Fruit fly (Drosophila melanogaster) Kc167 (cell line): Measurements from ENCODE around the gene CAH8.

ENCODE experiments used
- Myc ChIP-seq: fragments of >200 bp; optimal IDR thresholded peaks from 2 replicates; lab custom pipeline; 2017; ENCODE audit warnings: missing external identifiers
- Sin3A ChIP-seq: fragments of >200 bp; optimal IDR thresholded peaks from 2 replicates; lab custom pipeline; 2018; ENCODE audit warnings: missing external identifiers
- h ChIP-seq: fragments of >200 bp; optimal IDR thresholded peaks from 3 replicates; lab custom pipeline; 2018; ENCODE audit warnings: missing external identifiers
- insv ChIP-seq: fragments of >200 bp; optimal IDR thresholded peaks from 3 replicates; lab custom pipeline; 2018; ENCODE audit warnings: missing external identifiers
- psq ChIP-seq: fragments of >200 bp; optimal IDR thresholded peaks from 2 replicates; lab custom pipeline; 2017; ENCODE audit warnings: missing external identifiers
- ttk ChIP-seq: sonication (Bioruptor generic); optimal IDR thresholded peaks from 2 replicates; lab custom pipeline; 2017; ENCODE audit warnings: missing external identifiers

The CAH8 gene

DNA sequence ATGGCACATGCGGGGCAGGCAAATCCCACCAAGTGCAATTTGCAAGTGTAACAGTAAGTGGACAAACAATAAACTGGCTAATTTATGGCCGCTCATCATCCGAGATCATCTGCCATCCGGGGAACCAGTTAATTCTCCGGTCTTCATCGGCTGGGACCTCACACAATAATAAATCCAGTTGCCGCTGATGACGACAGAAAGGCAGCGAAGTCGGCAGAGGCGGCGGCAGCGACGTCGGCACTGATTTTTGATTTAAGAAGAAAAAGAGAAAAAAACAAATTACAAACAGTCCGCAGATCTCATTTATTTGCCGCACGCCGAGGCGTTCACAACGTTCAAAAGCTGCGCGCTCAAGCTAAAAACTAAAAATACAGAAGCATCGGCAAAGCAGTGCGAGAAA is 12.8 kb upstream of the CAH8 start, which contains the start of gene CG13856:
CG13856 (plus strand) TSS at position 301 of the 400 bp plus-strand sequence.
- TF ChIP-seq psq, result no peak
- no peak for TF ChIP-seq Sin3A
- no peak for TF ChIP-seq h
- no peak for TF ChIP-seq Myc
- TF ChIP-seq insv (lab: Kevin White, UChicago), result no peak
- no peak for TF ChIP-seq ttk (lab: Kevin White, UChicago)

DNA sequence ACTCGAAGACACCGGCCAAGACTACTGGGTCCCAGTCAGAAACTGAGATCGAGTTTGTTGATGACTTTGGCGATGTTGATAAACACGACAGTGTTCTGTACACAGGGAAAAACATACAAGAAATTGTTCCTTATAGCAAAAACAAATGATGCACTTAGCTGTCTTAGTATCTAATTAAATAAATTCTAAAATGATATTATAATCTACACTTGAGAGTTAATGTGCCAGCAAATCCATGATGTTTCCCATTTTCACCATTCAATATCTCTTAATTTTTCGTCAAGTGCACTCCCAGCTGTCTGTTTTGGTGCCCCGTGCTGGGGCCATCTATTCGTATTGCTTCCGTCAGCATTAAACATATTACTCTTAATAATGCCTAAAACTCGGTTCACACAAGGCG is 10.7 kb upstream of the CAH8 start:
- TF ChIP-seq Sin3A (no peak), insv (lab: Kevin White, UChicago) (no peak), Myc (no peak), psq (no peak), ttk (lab: Kevin White, UChicago) (no peak), h (no peak)

DNA sequence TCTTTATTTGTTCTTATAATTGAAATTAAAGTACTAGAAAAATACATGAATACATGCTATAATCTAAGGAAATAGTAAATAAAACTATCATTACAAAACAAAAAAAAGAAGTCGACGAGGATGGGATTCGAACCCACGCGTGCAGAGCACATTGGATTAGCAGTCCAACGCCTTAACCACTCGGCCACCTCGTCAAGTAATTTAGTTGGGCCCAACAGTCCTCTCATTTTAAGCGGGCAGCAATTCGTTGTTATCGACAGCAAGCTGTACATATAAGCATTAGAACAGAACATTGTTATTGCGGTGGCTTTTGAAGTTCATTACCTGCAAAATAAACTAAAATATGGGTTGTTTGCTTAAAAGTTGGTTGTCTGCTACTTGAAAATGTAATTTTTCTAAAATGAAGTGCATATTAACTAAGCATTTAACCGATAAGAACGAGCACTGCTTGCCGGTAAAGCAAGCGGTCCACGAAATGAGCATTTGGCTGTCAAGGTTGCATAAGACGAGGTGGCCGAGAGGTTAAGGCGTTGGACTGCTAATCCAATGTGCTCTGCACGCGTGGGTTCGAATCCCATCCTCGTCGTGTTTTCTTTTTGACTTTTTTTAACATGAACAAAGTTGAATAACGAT is 7.7 kb upstream of the CAH8 start:
- TF ChIP-seq insv (lab: Kevin White, UChicago), result no peak
- TF ChIP-seq h, result no peak
- TF ChIP-seq ttk (lab: Kevin White, UChicago), result no peak

DNA sequence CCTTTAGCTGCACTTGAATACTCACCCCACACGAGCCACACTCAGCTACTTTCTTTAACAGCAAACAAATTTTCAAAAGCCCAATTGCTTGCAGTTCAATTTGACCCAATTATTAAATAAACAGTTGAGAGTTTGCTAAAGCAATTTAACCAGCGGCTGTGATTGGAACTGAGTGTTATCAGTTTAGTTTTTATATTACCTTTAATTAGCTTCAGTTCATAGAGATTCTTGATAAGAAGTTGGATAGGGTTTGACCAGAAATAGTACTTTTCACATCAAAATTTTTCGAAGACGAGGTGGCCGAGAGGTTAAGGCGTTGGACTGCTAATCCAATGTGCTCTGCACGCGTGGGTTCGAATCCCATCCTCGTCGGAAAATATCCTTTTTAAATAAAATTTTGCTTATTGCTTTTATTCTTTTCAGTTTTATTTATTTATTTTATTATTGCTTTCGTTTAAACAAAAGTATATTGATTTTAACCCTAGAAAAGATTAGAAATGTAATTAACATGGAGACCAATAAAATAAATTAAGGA is 6.8 kb upstream of the CAH8 start:
- TF ChIP-seq psq (no peak), Myc (no peak), Sin3A (no peak), ttk (lab: Kevin White, UChicago) (no peak), h (no peak), insv (lab: Kevin White, UChicago) (no peak)

DNA sequence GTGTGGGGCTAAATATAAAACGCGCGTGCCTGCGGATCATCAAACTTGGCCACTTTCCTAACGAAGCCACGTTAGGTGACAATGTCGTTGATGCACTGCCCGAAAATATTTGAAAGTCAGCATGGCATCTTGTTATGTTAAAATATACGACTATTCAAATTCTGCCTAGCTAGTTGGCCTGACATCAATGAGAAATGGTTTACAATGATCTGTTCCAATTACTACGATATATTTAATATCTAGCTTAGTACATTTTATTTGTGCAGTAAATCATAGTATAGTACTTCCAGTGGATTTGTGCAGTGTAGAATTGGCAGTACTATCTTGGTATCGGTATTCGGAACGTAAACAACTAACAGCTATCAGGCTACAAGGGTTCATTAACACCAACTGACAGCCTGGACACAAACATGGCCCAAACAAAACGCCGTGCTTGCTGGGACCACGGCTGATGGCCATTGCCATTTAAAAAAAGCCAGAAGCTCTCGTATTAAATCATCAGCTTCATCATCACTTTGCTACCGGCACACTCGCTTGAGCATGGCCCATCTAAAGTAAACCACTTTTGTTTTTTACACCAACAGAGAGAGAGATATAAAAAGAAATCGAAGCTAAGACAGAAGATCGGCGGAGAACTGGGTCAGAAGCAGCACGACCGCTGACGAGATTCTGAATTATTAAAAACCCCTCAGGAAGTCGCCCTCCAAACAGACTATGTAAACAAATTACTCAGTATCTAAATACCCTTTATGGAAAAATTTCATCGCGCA is 6.1 kb upstream of the CAH8 start:
- TF ChIP-seq Sin3A, result no peak

DNA sequence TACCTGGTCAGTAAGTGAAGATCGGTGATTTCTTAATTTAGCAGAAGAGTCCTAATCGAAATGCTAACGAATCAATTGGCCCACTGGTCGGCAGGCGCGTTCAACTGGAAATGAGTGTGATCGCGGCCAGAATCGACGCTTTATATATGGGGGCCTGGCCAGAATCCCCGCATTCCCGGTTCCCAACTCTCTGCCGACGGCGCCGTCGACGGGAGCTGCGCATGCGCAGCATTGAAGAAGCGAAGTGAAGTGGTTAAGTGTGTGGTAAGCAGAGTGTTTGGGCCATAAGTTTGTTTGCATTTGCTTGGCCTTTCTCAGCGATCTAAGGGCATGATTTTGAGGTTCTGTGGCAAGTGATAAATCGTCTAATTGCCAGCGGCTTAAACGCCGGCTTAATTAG is 4.5 kb upstream of the CAH8 start, which contains the start of gene CG13857:
CG13857 (minus strand) TSS at position 101 of the 400 bp plus-strand sequence.
- TF ChIP-seq ttk (lab: Kevin White, UChicago) (no peak), insv (lab: Kevin White, UChicago) (no peak), h (no peak)

DNA sequence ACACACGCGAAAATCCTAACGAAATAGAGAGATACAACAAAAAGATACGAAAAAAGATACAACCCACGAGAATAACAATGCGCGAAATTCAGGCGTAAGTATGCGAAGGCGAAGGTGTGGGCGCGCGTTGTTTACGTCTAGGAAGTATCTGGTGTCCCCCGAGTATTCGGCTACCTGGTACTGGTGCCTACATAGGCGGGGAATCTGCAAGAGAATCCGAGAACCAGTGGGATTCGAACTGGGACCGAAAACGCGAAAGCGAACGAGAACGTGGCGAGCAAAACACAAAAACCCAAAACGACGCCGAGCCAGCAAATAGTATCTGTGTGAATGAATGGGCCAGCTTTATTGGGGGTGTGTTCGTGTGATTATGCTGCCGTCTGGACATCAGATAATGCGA is 595 bp upstream of the CAH8 start:
- TF ChIP-seq Sin3A (no peak), h (no peak)

DNA sequence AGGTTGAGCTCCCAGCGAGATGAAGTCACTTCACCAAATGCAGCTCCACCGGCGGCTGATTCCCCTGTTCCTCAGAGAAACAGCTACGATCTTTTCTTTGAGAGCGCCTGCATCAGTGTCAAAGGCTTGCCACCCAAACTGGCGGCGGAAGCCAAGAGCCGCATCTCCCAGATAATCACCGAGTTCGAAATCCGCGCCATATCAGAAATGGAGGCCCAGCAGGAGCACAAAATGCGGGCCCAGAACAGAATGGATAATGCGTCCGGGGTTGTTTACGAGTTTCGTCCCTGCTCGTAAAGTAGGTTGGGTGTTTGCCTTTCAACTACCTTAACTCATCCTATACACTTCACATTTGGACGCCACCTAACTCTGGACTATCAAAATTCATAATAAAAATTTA is 7.8 kb downstream of the CAH8 start, which contains the start of gene Gpdh3:
Gpdh3 (plus strand) TSS at position 301 of the 400 bp plus-strand sequence.
- no peak for TF ChIP-seq Sin3A
- no peak for TF ChIP-seq psq
- no peak for TF ChIP-seq h
- TF ChIP-seq Myc, result no peak
- TF ChIP-seq ttk (lab: Kevin White, UChicago), result no peak
- no peak for TF ChIP-seq insv (lab: Kevin White, UChicago)

DNA sequence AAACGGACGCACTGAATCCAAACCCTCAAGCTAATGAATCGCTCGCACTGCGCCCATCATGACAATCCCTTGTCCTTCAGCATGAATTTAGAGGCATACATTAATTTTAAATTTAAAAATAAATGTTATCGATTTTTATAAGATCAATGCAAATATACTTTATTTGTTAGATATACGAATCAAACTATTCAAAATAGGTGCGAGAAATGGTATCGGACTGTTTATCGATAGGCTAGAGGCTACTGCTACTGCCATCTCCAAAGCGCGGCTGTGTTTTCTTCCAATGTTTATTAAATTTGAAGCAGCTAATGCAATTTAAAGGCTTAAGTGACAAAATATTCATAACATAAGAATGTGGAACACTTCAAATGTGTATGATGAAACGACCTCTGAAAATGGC is 8.4 kb downstream of the CAH8 start, which contains the start of gene CG43342:
CG43342 (plus strand) TSS at position 264 of the 400 bp plus-strand sequence.
- TF ChIP-seq Sin3A (no peak), psq (no peak), Myc (no peak), h (no peak), ttk (lab: Kevin White, UChicago) (no peak), insv (lab: Kevin White, UChicago) (no peak)

DNA sequence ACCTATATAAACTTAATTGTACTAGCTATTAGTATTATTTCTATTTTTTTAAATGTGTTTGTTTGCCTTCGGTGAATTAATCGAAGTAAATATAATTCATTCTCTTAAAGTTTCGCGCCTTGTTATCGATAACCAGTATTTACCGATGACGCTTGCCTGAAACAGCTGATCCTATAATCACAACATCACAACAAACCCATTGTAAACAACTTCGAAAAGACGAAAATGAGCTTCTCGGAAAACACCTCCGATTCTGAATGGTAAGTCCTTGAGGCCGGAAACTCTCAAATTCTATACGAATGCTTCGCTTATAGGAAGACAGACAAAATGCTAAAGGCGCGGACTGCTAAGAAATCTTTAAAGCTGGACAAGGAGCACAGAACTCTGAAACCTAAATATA is 9.6 kb downstream of the CAH8 start, which contains the start of gene CG34149:
CG34149 (plus strand) TSS at position 187 of the 400 bp plus-strand sequence.
- TF ChIP-seq insv (lab: Kevin White, UChicago) (no peak), h (no peak), Sin3A (no peak), psq (no peak), Myc (no peak), ttk (lab: Kevin White, UChicago) (no peak)

DNA sequence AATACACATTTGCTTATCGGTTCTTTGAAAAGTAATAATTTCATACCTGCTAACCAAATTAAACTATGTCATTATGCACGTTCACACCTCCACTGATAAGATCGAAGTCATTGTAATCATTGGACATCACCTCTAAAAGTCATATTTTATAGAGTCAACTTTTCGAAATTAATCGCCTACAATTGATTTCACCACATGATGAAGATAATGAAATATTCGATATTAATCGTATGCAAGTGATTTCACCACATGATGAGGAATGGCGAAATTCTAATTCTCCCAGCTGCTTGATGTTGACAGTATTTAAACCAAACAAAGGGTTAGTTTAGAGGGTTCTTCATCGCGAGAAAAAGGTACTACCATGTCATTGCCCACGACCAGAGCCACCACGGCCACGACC is 13.8 kb downstream of the CAH8 start, which contains the start of gene CG18596:
CG18596 (plus strand) TSS at position 250 of the 400 bp plus-strand sequence.
- no peak for TF ChIP-seq insv (lab: Kevin White, UChicago)
- TF ChIP-seq h, result no peak
- TF ChIP-seq Myc, result no peak
- TF ChIP-seq psq, result no peak
- no peak for TF ChIP-seq ttk (lab: Kevin White, UChicago)
- no peak for TF ChIP-seq Sin3A

DNA sequence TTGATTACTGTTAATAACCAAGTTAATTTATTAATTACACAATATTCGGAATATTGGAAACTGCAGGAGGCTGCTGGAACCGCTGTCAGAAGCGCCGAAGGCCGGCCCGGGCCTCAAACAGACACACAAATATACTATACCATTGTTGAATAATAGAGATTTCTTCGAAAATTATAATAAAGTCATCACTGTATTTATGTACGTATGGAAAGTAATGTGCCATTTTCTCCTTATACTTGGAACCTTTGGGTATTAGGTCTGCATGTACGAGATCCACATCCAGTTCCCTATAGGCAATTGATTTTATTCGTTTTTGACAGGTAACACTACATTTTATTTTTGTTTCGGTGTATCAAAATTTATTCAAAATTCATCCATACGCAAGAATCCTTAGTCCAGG is 17.0 kb downstream of the CAH8 start, which contains the start of gene CG7069:
CG7069 (plus strand) TSS at position 301 of the 400 bp plus-strand sequence.
- no peak for TF ChIP-seq ttk (lab: Kevin White, UChicago)
- TF ChIP-seq Myc, result no peak
- TF ChIP-seq psq, result no peak
- TF ChIP-seq insv (lab: Kevin White, UChicago), result no peak
- no peak for TF ChIP-seq Sin3A
- no peak for TF ChIP-seq h

DNA sequence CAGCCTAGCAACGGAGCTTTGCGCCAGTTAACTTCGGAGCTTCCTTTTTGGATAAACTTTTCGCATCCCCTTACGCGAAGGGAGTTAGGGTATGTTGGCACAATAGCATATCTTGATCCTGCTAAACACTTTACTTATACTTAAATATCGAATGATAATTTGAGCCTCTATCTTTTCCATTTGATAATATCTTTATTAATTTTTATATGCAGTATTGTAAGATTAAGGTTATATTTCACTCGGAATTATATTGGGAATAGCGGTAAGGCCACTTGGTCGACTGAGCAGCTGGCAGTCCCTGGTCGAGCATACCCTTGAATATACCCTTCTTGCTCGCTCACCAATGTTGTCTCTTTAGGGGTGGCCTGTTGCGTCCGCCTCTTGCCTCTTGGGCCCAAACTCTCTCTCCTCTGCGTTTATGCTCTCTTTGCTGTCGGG is 20.7 kb downstream of the CAH8 start:
- TF ChIP-seq Myc (no peak), ttk (lab: Kevin White, UChicago) (no peak), Sin3A (no peak), psq (no peak), insv (lab: Kevin White, UChicago) (no peak), h (no peak)
